Fruit fly (Drosophila melanogaster) whole organism, embryonic: ENCODE data around the gene CG5934.

Source experiments
- Ada2b ChIP-seq: fragments of 200-800 bp; sonication (Bioruptor generic); IDR thresholded peaks from 2 replicates; pipeline ENCODE4 v1.3.6; 2022; ENCODE audit warnings: missing biosample characterization, missing genetic modification characterization
- Bteb2 ChIP-seq: fragments of 200-800 bp; sonication (Bioruptor generic); optimal IDR thresholded peaks from 2 replicates; lab custom pipeline; 2016; ENCODE audit warnings: missing biosample characterization, missing genetic modification characterization
- CG10274 ChIP-seq: fragments of 200-800 bp; sonication (Bioruptor generic); optimal IDR thresholded peaks from 3 replicates; lab custom pipeline; 2017; ENCODE audit warnings: missing biosample characterization, mild to moderate bottlenecking, missing genetic modification characterization
- CG11093 ChIP-seq: fragments of 200-800 bp; sonication (Bioruptor generic); IDR thresholded peaks from 3 replicates; pipeline ENCODE4 v1.3.6; 2022; ENCODE audit warnings: missing biosample characterization, missing genetic modification characterization
- CG12071 ChIP-seq: fragments of 200-800 bp; sonication (Bioruptor generic); optimal IDR thresholded peaks from 3 replicates; lab custom pipeline; 2018; ENCODE audit warnings: missing biosample characterization, mild to moderate bottlenecking, missing genetic modification characterization
- CG12744 ChIP-seq: fragments of 200-800 bp; sonication (Bioruptor generic); optimal IDR thresholded peaks from 2 replicates; lab custom pipeline; 2016; ENCODE audit warnings: missing biosample characterization, missing genetic modification characterization
- CG13894 ChIP-seq: fragments of 200-800 bp; sonication (Bioruptor generic); optimal IDR thresholded peaks from 3 replicates; lab custom pipeline; 2018; ENCODE audit warnings: missing biosample characterization, mild to moderate bottlenecking, missing genetic modification characterization, moderate library complexity
- CG14860 ChIP-seq: fragments of 200-800 bp; sonication (Bioruptor generic); IDR thresholded peaks from 3 replicates; pipeline ENCODE4 v1.3.6; 2022; ENCODE audit warnings: missing biosample characterization, missing genetic modification characterization; ENCODE audit not compliant: partially characterized antibody
- CG15269 ChIP-seq: fragments of 200-800 bp; sonication (Bioruptor generic); optimal IDR thresholded peaks from 2 replicates; lab custom pipeline; 2018; ENCODE audit warnings: missing biosample characterization, mild to moderate bottlenecking, missing genetic modification characterization, moderate library complexity
- CG17568 ChIP-seq: fragments of 200-800 bp; sonication (Bioruptor generic); optimal IDR thresholded peaks from 2 replicates; lab custom pipeline; 2018; ENCODE audit warnings: missing biosample characterization, mild to moderate bottlenecking, missing genetic modification characterization, moderate library complexity
- CG18599 ChIP-seq: fragments of 200-800 bp; sonication (Bioruptor generic); optimal IDR thresholded peaks from 3 replicates; lab custom pipeline; 2017; ENCODE audit warnings: missing biosample characterization, missing genetic modification characterization, mild to moderate bottlenecking, moderate library complexity, missing genetic modification reagents
- CG3847 ChIP-seq: fragments of 200-800 bp; sonication (Bioruptor generic); IDR thresholded peaks from 2 replicates; pipeline ENCODE4 v1.3.6; 2022; ENCODE audit warnings: missing biosample characterization, missing genetic modification characterization
- CG4404 ChIP-seq: fragments of 200-800 bp; sonication (Bioruptor generic); IDR thresholded peaks from 2 replicates; pipeline ENCODE4 v1.3.6; 2022; ENCODE audit warnings: missing biosample characterization, missing genetic modification characterization
- CG6791 ChIP-seq: fragments of 200-800 bp; sonication (Bioruptor generic); IDR thresholded peaks from 3 replicates; pipeline ENCODE4 v1.3.6; 2022; ENCODE audit warnings: missing biosample characterization, missing genetic modification characterization; ENCODE audit not compliant: partially characterized antibody
- CG7745 ChIP-seq: fragments of 200-800 bp; sonication (Bioruptor generic); optimal IDR thresholded peaks from 2 replicates; lab custom pipeline; 2018; ENCODE audit warnings: missing biosample characterization, mild to moderate bottlenecking, missing genetic modification characterization, moderate library complexity
- CG9215 ChIP-seq: fragments of 200-800 bp; sonication (Bioruptor generic); IDR thresholded peaks from 2 replicates; pipeline ENCODE4 v1.3.6; 2022; ENCODE audit warnings: missing biosample characterization, missing genetic modification characterization
- CG9727 ChIP-seq: fragments of 200-800 bp; sonication (Bioruptor generic); optimal IDR thresholded peaks from 3 replicates; lab custom pipeline; 2017; ENCODE audit warnings: missing biosample characterization, mild to moderate bottlenecking, missing genetic modification characterization
- CG9797 ChIP-seq: fragments of 200-800 bp; sonication (Bioruptor generic); optimal IDR thresholded peaks from 3 replicates; lab custom pipeline; 2018; ENCODE audit warnings: missing biosample characterization, mild to moderate bottlenecking, missing genetic modification characterization
- CG9876 ChIP-seq: fragments of 200-800 bp; sonication (Bioruptor generic); optimal IDR thresholded peaks from 2 replicates; lab custom pipeline; 2016; ENCODE audit warnings: missing biosample characterization, missing genetic modification characterization
- Doc3 ChIP-seq: fragments of 200-800 bp; sonication (Bioruptor generic); IDR thresholded peaks from 3 replicates; pipeline ENCODE4 v1.3.6; 2022; ENCODE audit warnings: missing biosample characterization, missing genetic modification characterization; ENCODE audit not compliant: partially characterized antibody
- Elba2 ChIP-seq: fragments of 200-800 bp; sonication (Bioruptor generic); optimal IDR thresholded peaks from 3 replicates; lab custom pipeline; 2016; ENCODE audit warnings: missing biosample characterization, missing genetic modification characterization
- Gug ChIP-seq: fragments of 200-800 bp; sonication (Bioruptor generic); IDR thresholded peaks from 4 replicates; pipeline ENCODE4 v1.3.6; 2022; ENCODE audit warnings: missing biosample characterization, missing genetic modification characterization
- HLH54F ChIP-seq: fragments of 200-800 bp; sonication (Bioruptor generic); optimal IDR thresholded peaks from 3 replicates; lab custom pipeline; 2016; ENCODE audit warnings: missing biosample characterization, missing genetic modification characterization
- HmgD ChIP-seq: fragments of 200-800 bp; sonication (Bioruptor generic); optimal IDR thresholded peaks from 3 replicates; lab custom pipeline; 2016; ENCODE audit warnings: missing biosample characterization, missing genetic modification characterization
- Hmr ChIP-seq: fragments of 200-800 bp; sonication (Bioruptor generic); optimal IDR thresholded peaks from 3 replicates; lab custom pipeline; 2017; ENCODE audit warnings: mild to moderate bottlenecking, missing biosample characterization, missing genetic modification reagents, missing genetic modification characterization
- Jarid2 ChIP-seq: fragments of 200-800 bp; sonication (Bioruptor generic); optimal IDR thresholded peaks from 3 replicates; lab custom pipeline; 2017; ENCODE audit warnings: mild to moderate bottlenecking, missing biosample characterization, missing genetic modification reagents, missing genetic modification characterization
- Meics ChIP-seq: fragments of 200-800 bp; sonication (Bioruptor generic); optimal IDR thresholded peaks from 2 replicates; lab custom pipeline; 2017; ENCODE audit warnings: missing biosample characterization, mild to moderate bottlenecking, missing genetic modification characterization
- NFAT ChIP-seq: fragments of 200-800 bp; sonication (Bioruptor generic); IDR thresholded peaks from 2 replicates; pipeline ENCODE4 v1.3.6; 2022; ENCODE audit warnings: missing biosample characterization, missing genetic modification characterization
- Oaz ChIP-seq: fragments of 200-800 bp; sonication (Bioruptor generic); IDR thresholded peaks from 2 replicates; pipeline ENCODE4 v1.3.6; 2022; ENCODE audit warnings: missing biosample characterization, missing genetic modification characterization
- Spps ChIP-seq: fragments of 200-800 bp; sonication (Bioruptor generic); optimal IDR thresholded peaks from 2 replicates; lab custom pipeline; 2018; ENCODE audit warnings: missing biosample characterization, mild to moderate bottlenecking, missing genetic modification characterization
- Vsx1 ChIP-seq: fragments of 200-800 bp; sonication (Bioruptor generic); optimal IDR thresholded peaks from 2 replicates; lab custom pipeline; 2017; ENCODE audit warnings: missing biosample characterization, mild to moderate bottlenecking, missing genetic modification characterization, missing genetic modification reagents
- aop ChIP-seq: fragments of 200-800 bp; sonication (Bioruptor generic); IDR thresholded peaks from 2 replicates; pipeline ENCODE4 v1.3.6; 2022; ENCODE audit warnings: missing biosample characterization, missing genetic modification characterization
- ash1 ChIP-seq: fragments of 200-800 bp; sonication (Bioruptor generic); optimal IDR thresholded peaks from 2 replicates; lab custom pipeline; 2018; ENCODE audit warnings: missing biosample characterization, mild to moderate bottlenecking, missing genetic modification characterization
- croc ChIP-seq: fragments of 200-800 bp; sonication (Bioruptor generic); conservative IDR thresholded peaks from 3 replicates; pipeline ENCODE4 v1.3.6; 2022; ENCODE audit warnings: missing biosample characterization, missing genetic modification characterization
- grau ChIP-seq: fragments of 200-800 bp; optimal IDR thresholded peaks from 3 replicates; lab custom pipeline; 2019; ENCODE audit warnings: missing biosample characterization, mild to moderate bottlenecking, missing genetic modification characterization, moderate library complexity
- her ChIP-seq: fragments of 200-800 bp; sonication (Bioruptor generic); optimal IDR thresholded peaks from 2 replicates; lab custom pipeline; 2016; ENCODE audit warnings: missing biosample characterization, missing genetic modification characterization
- inv ChIP-seq: fragments of 200-800 bp; sonication (Bioruptor generic); IDR thresholded peaks from 2 replicates; pipeline ENCODE4 v1.3.6; 2022; ENCODE audit warnings: missing biosample characterization, missing genetic modification characterization; ENCODE audit not compliant: partially characterized antibody
- jigr1 ChIP-seq: fragments of 200-800 bp; sonication (Bioruptor generic); IDR thresholded peaks from 3 replicates; pipeline ENCODE4 v1.3.6; 2022; ENCODE audit warnings: missing biosample characterization, missing genetic modification characterization
- jumu ChIP-seq: fragments of 200-800 bp; sonication (Bioruptor generic); optimal IDR thresholded peaks from 3 replicates; lab custom pipeline; 2016; ENCODE audit warnings: missing biosample characterization, missing genetic modification characterization
- lbe ChIP-seq: fragments of 200-800 bp; sonication (Bioruptor generic); optimal IDR thresholded peaks from 2 replicates; lab custom pipeline; 2016; ENCODE audit warnings: missing biosample characterization, mild to moderate bottlenecking, missing genetic modification characterization
- lilli ChIP-seq: fragments of 200-800 bp; sonication (Bioruptor generic); optimal IDR thresholded peaks from 3 replicates; lab custom pipeline; 2016; ENCODE audit warnings: missing biosample characterization, missing genetic modification characterization
- luna ChIP-seq: fragments of 200-800 bp; sonication (Bioruptor generic); optimal IDR thresholded peaks from 2 replicates; lab custom pipeline; 2016; ENCODE audit warnings: missing biosample characterization, missing genetic modification characterization
- pros ChIP-seq: fragments of 200-800 bp; sonication (Bioruptor generic); optimal IDR thresholded peaks from 3 replicates; lab custom pipeline; 2019; ENCODE audit warnings: missing biosample characterization, mild to moderate bottlenecking, missing genetic modification characterization, moderate library complexity
- seq ChIP-seq: fragments of 200-800 bp; sonication (Bioruptor generic); IDR thresholded peaks from 2 replicates; pipeline ENCODE4 v1.3.6; 2022; ENCODE audit warnings: missing biosample characterization, missing genetic modification characterization
- shn ChIP-seq: fragments of 200-800 bp; sonication (Bioruptor generic); optimal IDR thresholded peaks from 3 replicates; lab custom pipeline; 2016; ENCODE audit warnings: missing biosample characterization, missing genetic modification characterization
- slbo ChIP-seq: fragments of 200-800 bp; sonication (Bioruptor generic); IDR thresholded peaks from 2 replicates; pipeline ENCODE4 v1.3.6; 2022; ENCODE audit warnings: missing biosample characterization, missing genetic modification characterization
- unc-4 ChIP-seq: fragments of 200-800 bp; sonication (Bioruptor generic); IDR thresholded peaks from 2 replicates; pipeline ENCODE4 v1.3.6; 2022; ENCODE audit warnings: missing biosample characterization, missing genetic modification characterization; ENCODE audit not compliant: partially characterized antibody
- unpg ChIP-seq: fragments of 200-800 bp; sonication (Bioruptor generic); optimal IDR thresholded peaks from 3 replicates; lab custom pipeline; 2018; ENCODE audit warnings: missing biosample characterization, mild to moderate bottlenecking, missing genetic modification characterization, moderate library complexity
- wdn ChIP-seq: fragments of 200-800 bp; sonication (Bioruptor generic); IDR thresholded peaks from 2 replicates; pipeline ENCODE4 v1.3.6; 2022; ENCODE audit warnings: missing biosample characterization, missing genetic modification characterization

The CG5934 gene

dm6 chr3R:27281022-27281810 is 7.7 kb downstream of the CG5934 start (continued):
- peak; percentile 91 for TF ChIP-seq aop (GFP tag; lab: Robert Waterston, UW)
- TF ChIP-seq seq = peak; percentile 98
- peak; percentile 77 for TF ChIP-seq Spps (tag; lab: Kevin White, UChicago)
- TF ChIP-seq Hmr (GFP tag; lab: Kevin White, UChicago) = peak; percentile 98
- peak; percentile 90 for TF ChIP-seq CG12744 (GFP tag; lab: Kevin White, UChicago)
- TF ChIP-seq HmgD = peak; percentile 90
- TF ChIP-seq Gug (GFP tag; lab: Robert Waterston, UW) = peak; percentile 98
- peak; percentile 91 for TF ChIP-seq Bteb2 (GFP tag; lab: Kevin White, UChicago)
- TF ChIP-seq CG17568 = peak; percentile 90
- TF ChIP-seq CG13894 (tag; lab: Kevin White, UChicago) = peak; percentile 90
- TF ChIP-seq Jarid2 (GFP tag; lab: Kevin White, UChicago) = peak; percentile 83
- peak; percentile 93 for TF ChIP-seq CG9215 (GFP tag; lab: Robert Waterston, UW)
- TF ChIP-seq ash1 = no peak
- peak; percentile 89 for TF ChIP-seq croc (GFP tag; lab: Robert Waterston, UW)
- peak; percentile 89 for TF ChIP-seq lbe (GFP tag; lab: Kevin White, UChicago)
- peak; percentile 95 for TF ChIP-seq jumu (GFP tag; lab: Kevin White, UChicago)
- TF ChIP-seq Doc3 (GFP tag; lab: Robert Waterston, UW) = 0 out of 3 replicates have a peak, but pooled peaks have one; percentile 25
- peak; percentile 96 for TF ChIP-seq HLH54F (GFP tag; lab: Kevin White, UChicago)
- peak; percentile 96 for TF ChIP-seq CG3847 (GFP tag; lab: Robert Waterston, UW)
- peak; percentile 98 for TF ChIP-seq lilli
- peak; percentile 96 for TF ChIP-seq Oaz (GFP tag; lab: Robert Waterston, UW)
- peak; percentile 96 for TF ChIP-seq unpg (GFP tag; lab: Kevin White, UChicago)
- peak; percentile 89 for TF ChIP-seq luna (GFP tag; lab: Kevin White, UChicago)
- TF ChIP-seq CG18599 = peak; percentile 98
- no peak for TF ChIP-seq CG9797
- peak; percentile 96 for TF ChIP-seq pros (GFP tag; lab: Kevin White, UChicago)
- peak; percentile 77; the same call in 2 of the 3 replicates for TF ChIP-seq CG6791 (GFP tag; lab: Robert Waterston, UW)
- peak; percentile 97 for TF ChIP-seq Meics (GFP tag; lab: Kevin White, UChicago)
- TF ChIP-seq shn (GFP tag; lab: Kevin White, UChicago) = peak; percentile 96
- TF ChIP-seq CG10274 (GFP tag; lab: Kevin White, UChicago) = peak; percentile 87
- TF ChIP-seq CG4404 = peak; percentile 85
- no peak for TF ChIP-seq Elba2 (GFP tag; lab: Kevin White, UChicago)
- TF ChIP-seq Ada2b (GFP tag; lab: Robert Waterston, UW) = peak; percentile 98
- TF ChIP-seq CG7745 (tag; lab: Kevin White, UChicago) = no peak
- peak; percentile 98 for TF ChIP-seq slbo (GFP tag; lab: Robert Waterston, UW)
- TF ChIP-seq CG9876 (GFP tag; lab: Kevin White, UChicago) = peak; percentile 90
- TF ChIP-seq her (GFP tag; lab: Kevin White, UChicago) = peak; percentile 95
- peak; percentile 97 for TF ChIP-seq Vsx1
- 0 out of 2 replicates have a peak, but pooled peaks have one; percentile 36 for TF ChIP-seq inv
- peak; percentile 63 for TF ChIP-seq CG14860
- peak; percentile 97 for TF ChIP-seq NFAT (GFP tag; lab: Robert Waterston, UW)
- TF ChIP-seq grau (tag; lab: Kevin White, UChicago) = peak; percentile 94
- peak; percentile 95 for TF ChIP-seq CG11093 (GFP tag; lab: Robert Waterston, UW)
- TF ChIP-seq CG9727 (GFP tag; lab: Kevin White, UChicago) = peak; percentile 95
- peak; percentile 97 for TF ChIP-seq CG15269 (tag; lab: Kevin White, UChicago)
- peak; percentile 94 for TF ChIP-seq jigr1 (GFP tag; lab: Robert Waterston, UW)
- TF ChIP-seq CG12071 (GFP tag; lab: Kevin White, UChicago) = peak; percentile 97
- peak; percentile 97 for TF ChIP-seq wdn
- TF ChIP-seq unc-4 (GFP tag; lab: Robert Waterston, UW) = peak; percentile 23
